Fruit fly (Drosophila melanogaster) whole organism, embryonic: Measurements from ENCODE around the gene CG11882.

ENCODE experiments used
- Antp ChIP-seq: fragments of 200-800 bp; sonication (Bioruptor generic); optimal IDR thresholded peaks from 3 replicates; lab custom pipeline; 2016; ENCODE audit warnings: missing biosample characterization, missing genetic modification characterization
- CG12299 ChIP-seq: fragments of 200-800 bp; sonication (Bioruptor generic); optimal IDR thresholded peaks from 2 replicates; lab custom pipeline; 2018; ENCODE audit warnings: missing biosample characterization, mild to moderate bottlenecking, missing genetic modification characterization
- CG1233 ChIP-seq: fragments of 200-800 bp; sonication (Bioruptor generic); optimal IDR thresholded peaks from 4 replicates; lab custom pipeline; 2018; ENCODE audit warnings: missing biosample characterization, mild to moderate bottlenecking, missing genetic modification characterization
- CG12769 ChIP-seq: fragments of 200-800 bp; sonication (Bioruptor generic); optimal IDR thresholded peaks from 2 replicates; lab custom pipeline; 2019; ENCODE audit warnings: missing biosample characterization, mild to moderate bottlenecking, missing genetic modification characterization, moderate library complexity
- CG14965 ChIP-seq: fragments of 200-800 bp; sonication (Bioruptor generic); optimal IDR thresholded peaks from 2 replicates; lab custom pipeline; 2016; ENCODE audit warnings: missing biosample characterization, missing genetic modification characterization, borderline replicate concordance
- CG17328 ChIP-seq: fragments of 200-800 bp; sonication (Bioruptor generic); IDR thresholded peaks from 2 replicates; pipeline ENCODE4 v1.3.6; 2022; ENCODE audit warnings: missing biosample characterization, missing genetic modification characterization
- CG2875 ChIP-seq: fragments of 200-800 bp; sonication (Bioruptor generic); optimal IDR thresholded peaks from 2 replicates; lab custom pipeline; 2017; ENCODE audit warnings: missing biosample characterization, mild to moderate bottlenecking, missing genetic modification characterization, missing genetic modification reagents
- CG2889 ChIP-seq: fragments of 200-800 bp; sonication (Bioruptor generic); IDR thresholded peaks from 3 replicates; pipeline ENCODE4 v1.3.6; 2022; ENCODE audit warnings: missing biosample characterization, missing genetic modification characterization
- CG34422 ChIP-seq: fragments of 200-800 bp; sonication (Bioruptor generic); IDR thresholded peaks from 3 replicates; pipeline ENCODE4 v1.3.6; 2022; ENCODE audit warnings: missing biosample characterization, missing genetic modification characterization
- CG4854 ChIP-seq: fragments of 200-800 bp; sonication (Bioruptor generic); optimal IDR thresholded peaks from 2 replicates; lab custom pipeline; 2016; ENCODE audit warnings: missing biosample characterization, missing genetic modification characterization, inconsistent platforms
- CG6791 ChIP-seq: fragments of 200-800 bp; sonication (Bioruptor generic); IDR thresholded peaks from 3 replicates; pipeline ENCODE4 v1.3.6; 2022; ENCODE audit warnings: missing biosample characterization, missing genetic modification characterization; ENCODE audit not compliant: partially characterized antibody
- CG7963 ChIP-seq: fragments of 200-800 bp; sonication (Bioruptor generic); IDR thresholded peaks from 3 replicates; pipeline ENCODE4 v1.3.6; 2022; ENCODE audit warnings: missing biosample characterization, missing genetic modification characterization; ENCODE audit not compliant: partially characterized antibody
- CG8478 ChIP-seq: fragments of >200 bp; optimal IDR thresholded peaks from 2 replicates; lab custom pipeline; 2018
- CG9215 ChIP-seq: fragments of 200-800 bp; sonication (Bioruptor generic); IDR thresholded peaks from 2 replicates; pipeline ENCODE4 v1.3.6; 2022; ENCODE audit warnings: missing biosample characterization, missing genetic modification characterization
- Doc3 ChIP-seq: fragments of 200-800 bp; sonication (Bioruptor generic); IDR thresholded peaks from 3 replicates; pipeline ENCODE4 v1.3.6; 2022; ENCODE audit warnings: missing biosample characterization, missing genetic modification characterization; ENCODE audit not compliant: partially characterized antibody
- Dref ChIP-seq: fragments of 200-800 bp; sonication (Bioruptor generic); IDR thresholded peaks from 2 replicates; pipeline ENCODE4 v1.3.6; 2022; ENCODE audit warnings: missing biosample characterization, missing genetic modification characterization
- E2f1 ChIP-seq: fragments of 200-800 bp; sonication (Bioruptor generic); IDR thresholded peaks from 2 replicates; pipeline ENCODE4 v1.3.6; 2022; ENCODE audit warnings: missing biosample characterization, missing genetic modification characterization
- Ets97D ChIP-seq: fragments of 200-800 bp; sonication (Bioruptor generic); optimal IDR thresholded peaks from 3 replicates; lab custom pipeline; 2016; ENCODE audit warnings: missing biosample characterization, missing genetic modification characterization
- GATAe ChIP-seq: fragments of 200-800 bp; sonication (Bioruptor generic); conservative IDR thresholded peaks from 2 replicates; pipeline ENCODE4 v1.3.6; 2022; ENCODE audit warnings: missing biosample characterization, missing genetic modification characterization
- Hand ChIP-seq: fragments of 200-800 bp; sonication (Bioruptor generic); optimal IDR thresholded peaks from 2 replicates; lab custom pipeline; 2017; ENCODE audit warnings: mild to moderate bottlenecking, missing biosample characterization, missing genetic modification reagents, missing genetic modification characterization
- Hey ChIP-seq: fragments of 200-800 bp; sonication (Bioruptor generic); optimal IDR thresholded peaks from 3 replicates; lab custom pipeline; 2018; ENCODE audit warnings: missing biosample characterization, mild to moderate bottlenecking, missing genetic modification characterization
- HmgD ChIP-seq: fragments of 200-800 bp; sonication (Bioruptor generic); optimal IDR thresholded peaks from 3 replicates; lab custom pipeline; 2016; ENCODE audit warnings: missing biosample characterization, missing genetic modification characterization
- HmgZ ChIP-seq: fragments of 200-800 bp; sonication (Bioruptor generic); optimal IDR thresholded peaks from 2 replicates; lab custom pipeline; 2018; ENCODE audit warnings: missing biosample characterization, mild to moderate bottlenecking, missing genetic modification characterization
- Hmr ChIP-seq: fragments of 200-800 bp; sonication (Bioruptor generic); optimal IDR thresholded peaks from 3 replicates; lab custom pipeline; 2017; ENCODE audit warnings: mild to moderate bottlenecking, missing biosample characterization, missing genetic modification reagents, missing genetic modification characterization
- MTF-1 ChIP-seq: fragments of 200-800 bp; sonication (Bioruptor generic); optimal IDR thresholded peaks from 2 replicates; lab custom pipeline; 2018; ENCODE audit warnings: missing biosample characterization, mild to moderate bottlenecking, missing genetic modification characterization, borderline replicate concordance
- NfI ChIP-seq: fragments of 200-800 bp; sonication (Bioruptor generic); optimal IDR thresholded peaks from 3 replicates; lab custom pipeline; 2018; ENCODE audit warnings: missing biosample characterization, mild to moderate bottlenecking, missing genetic modification characterization, moderate library complexity
- Opbp ChIP-seq: fragments of 200-800 bp; sonication (Bioruptor generic); IDR thresholded peaks from 3 replicates; pipeline ENCODE4 v1.3.6; 2022; ENCODE audit warnings: missing biosample characterization, missing genetic modification characterization; ENCODE audit not compliant: partially characterized antibody
- Ravus ChIP-seq: fragments of 200-800 bp; sonication (Bioruptor generic); IDR thresholded peaks from 2 replicates; pipeline ENCODE4 v1.3.6; 2022; ENCODE audit warnings: missing biosample characterization, missing genetic modification characterization
- Taf1 ChIP-seq: fragments of 200-800 bp; sonication (Bioruptor generic); IDR thresholded peaks from 2 replicates; pipeline ENCODE4 v1.3.6; 2022; ENCODE audit warnings: missing biosample characterization, missing genetic modification characterization
- bbx ChIP-seq: fragments of 200-800 bp; sonication (Bioruptor generic); IDR thresholded peaks from 2 replicates; pipeline ENCODE4 v1.3.6; 2022; ENCODE audit warnings: missing biosample characterization, missing genetic modification characterization; ENCODE audit not compliant: partially characterized antibody
- corto ChIP-seq: fragments of 200-800 bp; sonication (Bioruptor generic); optimal IDR thresholded peaks from 2 replicates; lab custom pipeline; 2016; ENCODE audit warnings: missing biosample characterization, mild to moderate bottlenecking, missing genetic modification characterization, moderate library complexity
- cwo ChIP-seq: fragments of 200-800 bp; sonication (Bioruptor generic); optimal IDR thresholded peaks from 3 replicates; lab custom pipeline; 2017; ENCODE audit warnings: missing biosample characterization, missing genetic modification characterization, mild to moderate bottlenecking, moderate library complexity, missing genetic modification reagents
- dimm ChIP-seq: fragments of 200-800 bp; sonication (Bioruptor generic); IDR thresholded peaks from 2 replicates; pipeline ENCODE4 v1.3.6; 2022; ENCODE audit warnings: missing biosample characterization, missing genetic modification characterization
- dpn ChIP-seq, 2 experiments: fragments of 200-800 bp; sonication (Bioruptor generic); optimal IDR thresholded peaks; 3 replicates each; lab custom pipeline; 2016; ENCODE audit warnings: missing biosample characterization in 2 of 2, missing genetic modification characterization in 2 of 2
- fd64A ChIP-seq: fragments of 200-800 bp; sonication (Bioruptor generic); optimal IDR thresholded peaks from 3 replicates; lab custom pipeline; 2018; ENCODE audit warnings: missing biosample characterization, mild to moderate bottlenecking, missing genetic modification characterization
- fru ChIP-seq: fragments of >200 bp; optimal IDR thresholded peaks from 2 replicates; lab custom pipeline; 2017
- ftz-f1 ChIP-seq: fragments of 200-800 bp; sonication (Bioruptor generic); optimal IDR thresholded peaks from 2 replicates; lab custom pipeline; 2016; ENCODE audit warnings: missing biosample characterization, missing genetic modification characterization
- gcm ChIP-seq: fragments of 200-800 bp; sonication (Bioruptor generic); optimal IDR thresholded peaks from 2 replicates; lab custom pipeline; 2019; ENCODE audit warnings: missing biosample characterization, mild to moderate bottlenecking, missing genetic modification characterization, moderate library complexity
- grau ChIP-seq: fragments of 200-800 bp; optimal IDR thresholded peaks from 3 replicates; lab custom pipeline; 2019; ENCODE audit warnings: missing biosample characterization, mild to moderate bottlenecking, missing genetic modification characterization, moderate library complexity
- gro ChIP-seq: fragments of 200-800 bp; sonication (Bioruptor generic); optimal IDR thresholded peaks from 2 replicates; lab custom pipeline; 2016; ENCODE audit warnings: missing biosample characterization, missing genetic modification characterization
- maf-S ChIP-seq: fragments of 200-800 bp; sonication (Bioruptor generic); optimal IDR thresholded peaks from 2 replicates; lab custom pipeline; 2016; ENCODE audit warnings: missing biosample characterization, missing genetic modification characterization
- mirr ChIP-seq: fragments of 200-800 bp; sonication (Bioruptor generic); optimal IDR thresholded peaks from 3 replicates; lab custom pipeline; 2018; ENCODE audit warnings: missing biosample characterization, mild to moderate bottlenecking, missing genetic modification characterization
- nau ChIP-seq: fragments of 200-800 bp; sonication (Bioruptor generic); optimal IDR thresholded peaks from 3 replicates; lab custom pipeline; 2017; ENCODE audit warnings: missing biosample characterization, mild to moderate bottlenecking, missing genetic modification characterization, missing genetic modification reagents
- peb ChIP-seq: fragments of 200-800 bp; sonication (Bioruptor generic); IDR thresholded peaks from 2 replicates; pipeline ENCODE4 v1.3.6; 2022; ENCODE audit warnings: missing biosample characterization, missing genetic modification characterization
- pzg ChIP-seq: fragments of 200-800 bp; sonication (Bioruptor generic); optimal IDR thresholded peaks from 3 replicates; lab custom pipeline; 2018; ENCODE audit warnings: missing biosample characterization, mild to moderate bottlenecking, missing genetic modification characterization, moderate library complexity
- rib ChIP-seq: fragments of 200-800 bp; sonication (Bioruptor generic); IDR thresholded peaks from 2 replicates; pipeline ENCODE4 v1.3.6; 2022; ENCODE audit warnings: missing biosample characterization, missing genetic modification characterization
- slou ChIP-seq: fragments of 200-800 bp; sonication (Bioruptor generic); optimal IDR thresholded peaks from 3 replicates; lab custom pipeline; 2016; ENCODE audit warnings: missing biosample characterization, missing genetic modification characterization
- trh ChIP-seq: fragments of 200-800 bp; sonication (Bioruptor generic); optimal IDR thresholded peaks from 2 replicates; lab custom pipeline; 2016; ENCODE audit warnings: missing biosample characterization, missing genetic modification characterization
- tup ChIP-seq: fragments of 200-800 bp; sonication (Bioruptor generic); optimal IDR thresholded peaks from 2 replicates; lab custom pipeline; 2016; ENCODE audit warnings: missing biosample characterization, mild to moderate bottlenecking, missing genetic modification characterization, moderate library complexity
- yki ChIP-seq: fragments of >200 bp; optimal IDR thresholded peaks from 3 replicates; lab custom pipeline; 2018

CG11882 gene

DNA sequence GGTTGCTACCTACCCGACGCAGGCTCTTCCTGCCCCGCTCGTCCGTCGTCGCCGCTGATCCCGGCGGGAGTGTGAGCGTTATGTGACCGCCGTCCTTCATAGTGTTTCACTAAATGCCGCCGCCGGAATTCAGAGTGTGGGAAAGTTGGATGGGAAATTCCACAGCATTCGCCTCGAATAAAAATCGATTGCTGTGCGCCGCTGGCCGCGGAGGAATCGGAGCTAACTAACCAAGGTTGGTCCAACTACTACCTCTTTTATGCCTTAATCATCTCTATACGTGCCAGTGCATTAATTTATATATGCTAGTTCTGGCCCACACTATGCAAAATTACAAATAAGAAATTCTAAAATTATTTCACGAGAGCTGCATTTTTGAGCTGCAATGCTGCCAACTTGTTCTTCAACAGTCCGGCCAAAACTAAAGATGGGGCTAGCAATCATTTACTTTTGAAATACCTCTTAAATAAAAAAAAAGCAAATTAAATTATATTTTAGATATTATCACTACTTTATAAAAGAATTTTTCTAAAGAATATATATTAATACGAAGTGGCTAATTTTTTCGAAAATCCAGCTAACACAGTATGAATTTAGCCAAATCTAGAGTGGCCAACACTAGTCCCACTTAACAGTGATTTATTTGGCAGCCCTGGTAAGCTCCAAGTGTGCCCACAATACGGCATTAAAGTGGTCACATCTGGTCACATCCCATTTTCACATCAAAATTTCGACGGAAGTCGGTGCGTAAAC is 35.4 kb downstream of the CG11882 start, which contains the start of the genes alpha-Man-Ib and Pdhb (continued):
- TF ChIP-seq pzg (GFP tag; lab: Kevin White, UChicago), result peak; percentile 88
- peak; percentile 74 for TF ChIP-seq E2f1 (GFP tag; lab: Robert Waterston, UW)
- no peak for TF ChIP-seq CG4854 (GFP tag; lab: Kevin White, UChicago)
- TF ChIP-seq HmgD (GFP tag; lab: Kevin White, UChicago), result peak; percentile 49
- TF ChIP-seq Ravus, result no peak
- TF ChIP-seq corto, result no peak
- no peak for TF ChIP-seq Opbp (GFP tag; lab: Robert Waterston, UW)
- peak; percentile 82 for TF ChIP-seq grau (tag; lab: Kevin White, UChicago)
- no peak for TF ChIP-seq gcm (GFP tag; lab: Kevin White, UChicago)
- peak; percentile 64 for TF ChIP-seq CG17328
- no peak for TF ChIP-seq CG12769 (tag; lab: Kevin White, UChicago)
- TF ChIP-seq Ets97D, result peak; percentile 61
- peak; percentile 80 for TF ChIP-seq Hmr (GFP tag; lab: Kevin White, UChicago)
- no peak for TF ChIP-seq yki (lab: Kevin White, UChicago)
- peak; percentile 87 for TF ChIP-seq CG34422
- TF ChIP-seq NfI, result peak; percentile 82
- peak; percentile 85 for TF ChIP-seq CG9215 (GFP tag; lab: Robert Waterston, UW)
- TF ChIP-seq maf-S, result peak; percentile 20
- peak; percentile 50 for TF ChIP-seq CG12299 (tag; lab: Kevin White, UChicago)
- TF ChIP-seq CG14965 (GFP tag; lab: Kevin White, UChicago), result no peak
- peak; percentile 36; the same call in 1 of the 2 replicates for TF ChIP-seq rib (GFP tag; lab: Robert Waterston, UW)
- TF ChIP-seq MTF-1, result peak; percentile 48
- peak; percentile 43; the same call in 1 of the 2 replicates for TF ChIP-seq peb (GFP tag; lab: Robert Waterston, UW)
- TF ChIP-seq Dref (GFP tag; lab: Robert Waterston, UW), result peak; percentile 51
- TF ChIP-seq Hand (GFP tag; lab: Kevin White, UChicago), result no peak
- TF ChIP-seq Hey (tag; lab: Kevin White, UChicago), result no peak
- TF ChIP-seq nau (GFP tag; lab: Kevin White, UChicago), result no peak
- peak; percentile 24 for TF ChIP-seq CG2875 (GFP tag; lab: Kevin White, UChicago)
- no peak for TF ChIP-seq ftz-f1 (GFP tag; lab: Kevin White, UChicago)
- peak; percentile 59 for TF ChIP-seq tup (GFP tag; lab: Kevin White, UChicago)
- TF ChIP-seq fd64A, result no peak
- peak; percentile 25 for TF ChIP-seq cwo (GFP tag; lab: Kevin White, UChicago)
- TF ChIP-seq gro, result no peak
- TF ChIP-seq CG6791 (GFP tag; lab: Robert Waterston, UW), result no peak
- no peak for TF ChIP-seq fru
- TF ChIP-seq Antp (GFP tag; lab: Kevin White, UChicago), result peak; percentile 56
- TF ChIP-seq CG2889 (GFP tag; lab: Robert Waterston, UW), result peak; percentile 58; the same call in 2 of the 3 replicates
- TF ChIP-seq slou (GFP tag; lab: Kevin White, UChicago), result peak; percentile 65
- peak; percentile 30 to 82 for TF ChIP-seq dpn (GFP tag; optimal IDR thresholded peaks at IDR 0.05; lab: Kevin White, UChicago)
- no peak for TF ChIP-seq CG8478 (lab: Kevin White, UChicago)
- no peak for TF ChIP-seq bbx
- 0 out of 3 replicates have a peak, but pooled peaks have one; percentile 15 for TF ChIP-seq Doc3 (GFP tag; lab: Robert Waterston, UW)
- TF ChIP-seq Taf1 (GFP tag; lab: Robert Waterston, UW), result peak; percentile 58
- no peak for TF ChIP-seq dimm (GFP tag; lab: Robert Waterston, UW)
- peak; percentile 75 for TF ChIP-seq HmgZ
- peak; percentile 38; the same call in 1 of the 2 replicates for TF ChIP-seq GATAe (GFP tag; lab: Robert Waterston, UW)
- TF ChIP-seq mirr (GFP tag; lab: Kevin White, UChicago), result no peak
- TF ChIP-seq CG7963, result no peak
- TF ChIP-seq trh, result peak; percentile 52
- peak; percentile 57 for TF ChIP-seq CG1233
